Fruit fly (Drosophila melanogaster) whole organism, embryonic: ENCODE data around the gene Ssk.

Experiments
- Atf-2 ChIP-seq: fragments of 200-800 bp; sonication (Bioruptor generic); optimal IDR thresholded peaks from 2 replicates; lab custom pipeline; 2016; ENCODE audit warnings: missing biosample characterization, missing genetic modification characterization
- CG10274 ChIP-seq: fragments of 200-800 bp; sonication (Bioruptor generic); optimal IDR thresholded peaks from 3 replicates; lab custom pipeline; 2017; ENCODE audit warnings: missing biosample characterization, mild to moderate bottlenecking, missing genetic modification characterization
- CG10462 ChIP-seq: fragments of 200-800 bp; sonication (Bioruptor generic); optimal IDR thresholded peaks from 2 replicates; lab custom pipeline; 2016; ENCODE audit warnings: missing biosample characterization, missing genetic modification characterization
- CG10654 ChIP-seq: fragments of 200-800 bp; sonication (Bioruptor generic); optimal IDR thresholded peaks from 2 replicates; lab custom pipeline; 2016; ENCODE audit warnings: missing biosample characterization, missing genetic modification characterization
- CG11696 ChIP-seq: fragments of 200-800 bp; sonication (Bioruptor generic); IDR thresholded peaks from 2 replicates; pipeline ENCODE4 v1.3.6; 2022; ENCODE audit warnings: missing biosample characterization, missing genetic modification characterization
- CG11723 ChIP-seq: fragments of 200-800 bp; sonication (Bioruptor generic); optimal IDR thresholded peaks from 2 replicates; lab custom pipeline; 2017; ENCODE audit warnings: missing biosample characterization, mild to moderate bottlenecking, missing genetic modification characterization
- CG14667 ChIP-seq: fragments of 200-800 bp; sonication (Bioruptor generic); IDR thresholded peaks from 2 replicates; pipeline ENCODE4 v1.3.6; 2022; ENCODE audit warnings: missing biosample characterization, missing genetic modification characterization
- CG14965 ChIP-seq: fragments of 200-800 bp; sonication (Bioruptor generic); optimal IDR thresholded peaks from 2 replicates; lab custom pipeline; 2016; ENCODE audit warnings: missing biosample characterization, missing genetic modification characterization, borderline replicate concordance
- CG15011 ChIP-seq: fragments of 200-800 bp; sonication (Bioruptor generic); optimal IDR thresholded peaks from 3 replicates; lab custom pipeline; 2018; ENCODE audit warnings: missing biosample characterization, mild to moderate bottlenecking, missing genetic modification characterization
- CG17359 ChIP-seq: fragments of 200-800 bp; sonication (Bioruptor generic); optimal IDR thresholded peaks from 3 replicates; lab custom pipeline; 2018; ENCODE audit warnings: missing biosample characterization, mild to moderate bottlenecking, missing genetic modification characterization, moderate library complexity
- CG17829 ChIP-seq: fragments of 200-800 bp; optimal IDR thresholded peaks from 2 replicates; lab custom pipeline; 2019; ENCODE audit warnings: missing biosample characterization, mild to moderate bottlenecking, missing genetic modification characterization, moderate library complexity
- CG17912 ChIP-seq: fragments of 200-800 bp; sonication (Bioruptor generic); optimal IDR thresholded peaks from 2 replicates; lab custom pipeline; 2018; ENCODE audit warnings: missing biosample characterization, mild to moderate bottlenecking, missing genetic modification characterization
- CG34376 ChIP-seq: fragments of 200-800 bp; sonication (Bioruptor generic); optimal IDR thresholded peaks from 2 replicates; lab custom pipeline; 2018; ENCODE audit warnings: missing biosample characterization, mild to moderate bottlenecking, missing genetic modification characterization
- CG3838 ChIP-seq: fragments of 200-800 bp; sonication (Bioruptor generic); optimal IDR thresholded peaks from 3 replicates; lab custom pipeline; 2016; ENCODE audit warnings: missing biosample characterization, missing genetic modification characterization
- CG7357 ChIP-seq: fragments of 200-800 bp; sonication (Bioruptor generic); IDR thresholded peaks from 3 replicates; pipeline ENCODE4 v1.3.6; 2022; ENCODE audit warnings: missing biosample characterization, missing genetic modification characterization
- CG7372 ChIP-seq: fragments of 200-800 bp; sonication (Bioruptor generic); IDR thresholded peaks from 2 replicates; pipeline ENCODE4 v1.3.6; 2022; ENCODE audit warnings: missing biosample characterization, missing genetic modification characterization
- D19A ChIP-seq: fragments of 200-800 bp; optimal IDR thresholded peaks from 3 replicates; lab custom pipeline; 2019; ENCODE audit warnings: missing biosample characterization, mild to moderate bottlenecking, missing genetic modification characterization, moderate library complexity
- Dp ChIP-seq: fragments of 200-800 bp; sonication (Bioruptor generic); optimal IDR thresholded peaks from 2 replicates; lab custom pipeline; 2018; ENCODE audit warnings: missing biosample characterization, mild to moderate bottlenecking, missing genetic modification characterization, moderate library complexity
- Hmr ChIP-seq: fragments of 200-800 bp; sonication (Bioruptor generic); optimal IDR thresholded peaks from 3 replicates; lab custom pipeline; 2017; ENCODE audit warnings: mild to moderate bottlenecking, missing biosample characterization, missing genetic modification reagents, missing genetic modification characterization
- Lim3 ChIP-seq: fragments of 200-800 bp; sonication (Bioruptor generic); IDR thresholded peaks from 2 replicates; pipeline ENCODE4 v1.3.6; 2022; ENCODE audit warnings: missing biosample characterization, missing genetic modification characterization
- Neu2 ChIP-seq: fragments of 200-800 bp; sonication (Bioruptor generic); optimal IDR thresholded peaks from 3 replicates; lab custom pipeline; 2016; ENCODE audit warnings: missing biosample characterization, missing genetic modification characterization, borderline replicate concordance
- Oaz ChIP-seq: fragments of 200-800 bp; sonication (Bioruptor generic); IDR thresholded peaks from 2 replicates; pipeline ENCODE4 v1.3.6; 2022; ENCODE audit warnings: missing biosample characterization, missing genetic modification characterization
- Ravus ChIP-seq: fragments of 200-800 bp; sonication (Bioruptor generic); IDR thresholded peaks from 2 replicates; pipeline ENCODE4 v1.3.6; 2022; ENCODE audit warnings: missing biosample characterization, missing genetic modification characterization
- Sry-β ChIP-seq: fragments of 200-800 bp; sonication (Bioruptor generic); optimal IDR thresholded peaks from 2 replicates; lab custom pipeline; 2018; ENCODE audit warnings: missing biosample characterization, mild to moderate bottlenecking, missing genetic modification characterization, moderate library complexity
- Xbp1 ChIP-seq: fragments of 200-800 bp; sonication (Bioruptor generic); optimal IDR thresholded peaks from 3 replicates; lab custom pipeline; 2016; ENCODE audit warnings: missing biosample characterization, mild to moderate bottlenecking, missing genetic modification characterization
- bab2 ChIP-seq: fragments of 200-800 bp; sonication (Bioruptor generic); optimal IDR thresholded peaks from 2 replicates; lab custom pipeline; 2016; ENCODE audit warnings: missing biosample characterization, missing genetic modification characterization
- bcd ChIP-seq: fragments of 200-800 bp; sonication (Bioruptor generic); optimal IDR thresholded peaks from 2 replicates; lab custom pipeline; 2017; ENCODE audit warnings: missing biosample characterization, mild to moderate bottlenecking, missing genetic modification characterization
- bigmax ChIP-seq: fragments of 200-800 bp; sonication (Bioruptor generic); optimal IDR thresholded peaks from 2 replicates; lab custom pipeline; 2018; ENCODE audit warnings: missing biosample characterization, mild to moderate bottlenecking, missing genetic modification characterization
- bowl ChIP-seq: fragments of 200-800 bp; sonication (Bioruptor generic); IDR thresholded peaks from 2 replicates; pipeline ENCODE4 v1.3.6; 2022; ENCODE audit warnings: missing biosample characterization, missing genetic modification characterization
- caup ChIP-seq: fragments of 200-800 bp; sonication (Bioruptor generic); optimal IDR thresholded peaks from 3 replicates; lab custom pipeline; 2017; ENCODE audit warnings: missing biosample characterization, mild to moderate bottlenecking, missing genetic modification characterization, moderate library complexity; ENCODE audit not compliant: severe bottlenecking
- chm ChIP-seq: fragments of 200-800 bp; sonication (Bioruptor generic); IDR thresholded peaks from 2 replicates; pipeline ENCODE4 v1.3.6; 2022; ENCODE audit warnings: missing biosample characterization, missing genetic modification characterization
- da ChIP-seq: fragments of 200-800 bp; sonication (Bioruptor generic); optimal IDR thresholded peaks from 2 replicates; lab custom pipeline; 2016; ENCODE audit warnings: missing biosample characterization, missing genetic modification characterization
- ewg ChIP-seq: fragments of 200-800 bp; sonication (Bioruptor generic); optimal IDR thresholded peaks from 3 replicates; lab custom pipeline; 2017; ENCODE audit warnings: mild to moderate bottlenecking, missing biosample characterization, missing genetic modification reagents, missing genetic modification characterization
- fd102C ChIP-seq: fragments of 200-800 bp; sonication (Bioruptor generic); optimal IDR thresholded peaks from 2 replicates; lab custom pipeline; 2018; ENCODE audit warnings: missing biosample characterization, mild to moderate bottlenecking, missing genetic modification characterization, moderate library complexity
- fru ChIP-seq: fragments of >200 bp; optimal IDR thresholded peaks from 2 replicates; lab custom pipeline; 2017
- fu2 ChIP-seq: fragments of 200-800 bp; sonication (Bioruptor generic); optimal IDR thresholded peaks from 2 replicates; lab custom pipeline; 2016; ENCODE audit warnings: missing biosample characterization, missing genetic modification characterization
- gce ChIP-seq: fragments of 200-800 bp; sonication (Bioruptor generic); IDR thresholded peaks from 3 replicates; pipeline ENCODE4 v1.3.6; 2022; ENCODE audit warnings: missing biosample characterization, missing genetic modification characterization
- grau ChIP-seq: fragments of 200-800 bp; optimal IDR thresholded peaks from 3 replicates; lab custom pipeline; 2019; ENCODE audit warnings: missing biosample characterization, mild to moderate bottlenecking, missing genetic modification characterization, moderate library complexity
- inv ChIP-seq: fragments of 200-800 bp; sonication (Bioruptor generic); IDR thresholded peaks from 2 replicates; pipeline ENCODE4 v1.3.6; 2022; ENCODE audit warnings: missing biosample characterization, missing genetic modification characterization; ENCODE audit not compliant: partially characterized antibody
- knrl ChIP-seq: fragments of 200-800 bp; sonication (Bioruptor generic); IDR thresholded peaks from 3 replicates; pipeline ENCODE4 v1.3.6; 2022; ENCODE audit warnings: missing biosample characterization, missing genetic modification characterization; ENCODE audit not compliant: partially characterized antibody
- luna ChIP-seq: fragments of 200-800 bp; sonication (Bioruptor generic); optimal IDR thresholded peaks from 2 replicates; lab custom pipeline; 2016; ENCODE audit warnings: missing biosample characterization, missing genetic modification characterization
- nau ChIP-seq: fragments of 200-800 bp; sonication (Bioruptor generic); optimal IDR thresholded peaks from 3 replicates; lab custom pipeline; 2017; ENCODE audit warnings: missing biosample characterization, mild to moderate bottlenecking, missing genetic modification characterization, missing genetic modification reagents
- pum ChIP-seq: fragments of 200-800 bp; sonication (Bioruptor generic); optimal IDR thresholded peaks from 2 replicates; lab custom pipeline; 2016; ENCODE audit warnings: missing biosample characterization, missing genetic modification characterization
- run ChIP-seq: fragments of 200-800 bp; sonication (Bioruptor generic); optimal IDR thresholded peaks from 3 replicates; lab custom pipeline; 2018; ENCODE audit warnings: missing biosample characterization, mild to moderate bottlenecking, missing genetic modification characterization
- sim ChIP-seq: fragments of 200-800 bp; sonication (Bioruptor generic); IDR thresholded peaks from 2 replicates; pipeline ENCODE4 v1.3.6; 2022; ENCODE audit warnings: missing biosample characterization, missing genetic modification characterization
- sna ChIP-seq: fragments of 200-800 bp; sonication (Bioruptor generic); IDR thresholded peaks from 2 replicates; pipeline ENCODE4 v1.3.6; 2022; ENCODE audit warnings: missing biosample characterization, missing genetic modification characterization; ENCODE audit not compliant: partially characterized antibody
- sqz ChIP-seq: fragments of 200-800 bp; sonication (Bioruptor generic); optimal IDR thresholded peaks from 3 replicates; lab custom pipeline; 2018; ENCODE audit warnings: missing biosample characterization, mild to moderate bottlenecking, missing genetic modification characterization
- tll ChIP-seq, 2 experiments: fragments of 200-800 bp in 1 of 2; fragments of >200 bp in 1 of 2; sonication (Bioruptor generic) in 1 of 2; optimal IDR thresholded peaks; 2 replicates each; lab custom pipeline; 2017 to 2019; ENCODE audit warnings: missing biosample characterization in 2 of 2, missing genetic modification characterization in 2 of 2, mild to moderate bottlenecking in 1 of 2, moderate library complexity in 1 of 2
- unc-4 ChIP-seq: fragments of 200-800 bp; sonication (Bioruptor generic); IDR thresholded peaks from 2 replicates; pipeline ENCODE4 v1.3.6; 2022; ENCODE audit warnings: missing biosample characterization, missing genetic modification characterization; ENCODE audit not compliant: partially characterized antibody
- usp ChIP-seq: fragments of >200 bp; optimal IDR thresholded peaks from 2 replicates; lab custom pipeline; 2017; ENCODE audit warnings: missing biosample characterization, missing genetic modification characterization

The Ssk gene

DNA sequence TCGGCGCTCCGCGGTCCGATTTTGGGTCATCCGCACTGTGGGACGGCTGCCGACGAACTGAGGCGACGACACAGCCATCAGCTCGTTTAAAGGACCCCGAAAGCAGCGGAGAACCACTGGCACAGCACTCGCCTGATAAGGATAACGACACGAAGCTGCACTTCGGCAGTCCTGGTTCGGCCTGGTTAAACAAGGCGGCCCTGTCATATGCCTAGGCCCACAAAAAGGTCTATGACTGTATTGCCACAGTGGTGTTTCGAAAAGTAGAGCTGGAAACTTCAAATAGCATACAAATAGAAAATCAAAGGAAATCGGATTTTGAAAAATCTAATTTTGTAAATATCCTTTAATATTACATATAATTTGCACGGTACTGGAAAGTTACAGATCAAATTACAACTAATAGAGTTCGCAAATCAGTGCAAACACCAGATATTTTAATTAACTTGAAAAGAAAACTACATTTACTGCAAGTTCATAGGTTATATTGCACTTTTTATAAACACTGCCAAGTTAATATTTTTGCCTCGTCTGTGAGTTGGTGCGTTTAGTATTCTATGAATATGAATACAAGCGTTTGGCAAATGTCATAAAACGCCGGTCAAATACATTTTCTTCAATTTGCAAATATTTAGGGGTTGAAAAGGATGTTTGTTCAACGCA is 3.0 kb upstream of the Ssk start (continued):
- TF ChIP-seq fru (lab: Kevin White, UChicago) (no peak), Hmr (peak; percentile 85), CG10274 (GFP tag; lab: Kevin White, UChicago) (no peak), caup (peak; percentile 71), sim (GFP tag; lab: Robert Waterston, UW) (no peak), fu2 (GFP tag; lab: Kevin White, UChicago) (peak; percentile 45), Lim3 (GFP tag; lab: Robert Waterston, UW) (no peak), CG7357 (GFP tag; lab: Robert Waterston, UW) (no peak), CG14667 (GFP tag; lab: Robert Waterston, UW) (no peak), pum (no peak), bowl (GFP tag; lab: Robert Waterston, UW) (no peak), bigmax (GFP tag; lab: Kevin White, UChicago) (no peak), bab2 (peak; percentile 10), CG17829 (tag; lab: Kevin White, UChicago) (no peak), Xbp1 (peak; percentile 64), chm (GFP tag; lab: Robert Waterston, UW) (no peak), tll (GFP tag; optimal IDR thresholded peaks at IDR 0.05; lab: Kevin White, UChicago) (no peak), CG7372 (GFP tag; lab: Robert Waterston, UW) (no peak), luna (no peak), CG34376 (GFP tag; lab: Kevin White, UChicago) (no peak), ewg (peak; percentile 32), bcd (GFP tag; lab: Kevin White, UChicago) (peak; percentile 64), Dp (GFP tag; lab: Kevin White, UChicago) (no peak), CG11696 (GFP tag; lab: Robert Waterston, UW) (peak; percentile 60; the same call in 1 of the 2 replicates), usp (no peak), fd102C (GFP tag; lab: Kevin White, UChicago) (no peak), CG17912 (no peak), run (tag; lab: Kevin White, UChicago) (no peak), unc-4 (no peak), Neu2 (no peak), CG17359 (tag; lab: Kevin White, UChicago) (peak; percentile 23), sqz (GFP tag; lab: Kevin White, UChicago) (no peak), gce (GFP tag; lab: Robert Waterston, UW) (no peak), Oaz (GFP tag; lab: Robert Waterston, UW) (peak; percentile 46; the same call in 1 of the 2 replicates), D19A (tag; lab: Kevin White, UChicago) (no peak), CG15011 (GFP tag; lab: Kevin White, UChicago) (peak; percentile 22), sna (GFP tag; lab: Robert Waterston, UW) (no peak), Atf-2 (GFP tag; lab: Kevin White, UChicago) (peak; percentile 18), nau (GFP tag; lab: Kevin White, UChicago) (peak; percentile 43), CG10654 (GFP tag; lab: Kevin White, UChicago) (no peak), da (GFP tag; lab: Kevin White, UChicago) (no peak), CG10462 (no peak), inv (GFP tag; lab: Robert Waterston, UW) (no peak), Sry-β (GFP tag; lab: Kevin White, UChicago) (no peak), CG3838 (GFP tag; lab: Kevin White, UChicago) (peak; percentile 8), knrl (GFP tag; lab: Robert Waterston, UW) (no peak), Ravus (GFP tag; lab: Robert Waterston, UW) (no peak; the same call in 1 of the 2 replicates), CG11723 (GFP tag; lab: Kevin White, UChicago) (no peak), grau (tag; lab: Kevin White, UChicago) (peak; percentile 82), CG14965 (GFP tag; lab: Kevin White, UChicago) (no peak)
